Worm (Caenorhabditis elegans) whole organism, L1 larva: ENCODE results near the gene Y7A5A.13.

Experiments used
- alr-1 ChIP-seq: fragments of 200-800 bp; sonication (Bioruptor generic); optimal IDR thresholded peaks from 2 replicates; lab custom pipeline; 2018; ENCODE audit warnings: borderline replicate concordance, mild to moderate bottlenecking, missing genetic modification characterization, missing compliant biosample characterization
- ama-1 ChIP-seq: fragments of 150-350 bp; optimal IDR thresholded peaks from 2 replicates; lab custom pipeline; 2014
- ceh-8 ChIP-seq: fragments of 200-800 bp; sonication (Bioruptor generic); optimal IDR thresholded peaks from 2 replicates; lab custom pipeline; 2018; ENCODE audit warnings: mild to moderate bottlenecking, missing genetic modification characterization, moderate library complexity, missing compliant biosample characterization
- ceh-82 ChIP-seq, 3 experiments: fragments of 150-350 bp in 1 of 3; sonication (generic microtip) in 2 of 3; optimal IDR thresholded peaks; 2 replicates each; lab custom pipeline; 2014 to 2017; ENCODE audit warnings: missing biosample characterization in 3 of 3, missing genetic modification characterization in 3 of 3
- ceh-88 ChIP-seq: fragments of 200-800 bp; sonication (Bioruptor generic); IDR thresholded peaks from 2 replicates; pipeline ENCODE4 v1.3.6; 2022; ENCODE audit warnings: missing genetic modification characterization, missing compliant biosample characterization
- ceh-90 ChIP-seq: sonication (generic microtip); optimal IDR thresholded peaks from 2 replicates; lab custom pipeline; 2016; ENCODE audit warnings: missing genetic modification characterization, missing compliant biosample characterization
- dpl-1 ChIP-seq, 3 experiments: fragments of 150-350 bp in 2 of 3; sonication (generic microtip) in 1 of 3; optimal IDR thresholded peaks; 2 replicates each; lab custom pipeline; 2014 to 2017; ENCODE audit warnings: missing biosample characterization in 3 of 3, missing genetic modification characterization in 3 of 3, missing genetic modification reagents in 3 of 3
- elt-2 ChIP-seq: sonication (generic microtip); optimal IDR thresholded peaks from 2 replicates; lab custom pipeline; 2016; ENCODE audit warnings: missing genetic modification characterization, mild to moderate bottlenecking, inconsistent platforms, missing compliant biosample characterization, missing genetic modification reagents
- fkh-8 ChIP-seq: sonication (generic microtip); optimal IDR thresholded peaks from 2 replicates; lab custom pipeline; 2016; ENCODE audit warnings: mild to moderate bottlenecking, missing genetic modification characterization, missing compliant biosample characterization
- grh-1 ChIP-seq: fragments of 200-800 bp; sonication (Bioruptor generic); IDR thresholded peaks from 2 replicates; pipeline ENCODE4 v1.3.6; 2022; ENCODE audit warnings: missing genetic modification reagents, missing genetic modification characterization, missing compliant biosample characterization
- hlh-4 ChIP-seq: sonication (generic microtip); optimal IDR thresholded peaks from 2 replicates; lab custom pipeline; 2016; ENCODE audit warnings: mild to moderate bottlenecking, missing genetic modification characterization, missing compliant biosample characterization
- hpl-2 ChIP-seq: fragments of 150-350 bp; optimal IDR thresholded peaks from 2 replicates; lab custom pipeline; 2014; ENCODE audit warnings: missing biosample characterization, missing genetic modification reagents, missing genetic modification characterization
- jun-1 ChIP-seq: fragments of 150-350 bp; optimal IDR thresholded peaks from 2 replicates; lab custom pipeline; 2014; ENCODE audit warnings: missing biosample characterization, missing genetic modification reagents, missing genetic modification characterization
- lin-15B ChIP-seq: fragments of 150-350 bp; sonication (generic microtip); optimal IDR thresholded peaks from 3 replicates; lab custom pipeline; 2014; ENCODE audit warnings: missing biosample characterization, missing genetic modification characterization
- lin-39 ChIP-seq: fragments of 150-350 bp; optimal IDR thresholded peaks from 2 replicates; lab custom pipeline; 2014; ENCODE audit warnings: missing biosample characterization, missing genetic modification reagents, missing genetic modification characterization
- mep-1 ChIP-seq: fragments of 150-350 bp; optimal IDR thresholded peaks from 2 replicates; lab custom pipeline; 2014; ENCODE audit warnings: missing biosample characterization, missing genetic modification characterization
- nhr-12 ChIP-seq: sonication (generic microtip); optimal IDR thresholded peaks from 2 replicates; lab custom pipeline; 2017; ENCODE audit warnings: missing biosample characterization, missing genetic modification characterization
- nhr-19 ChIP-seq: fragments of 200-800 bp; sonication (Bioruptor generic); conservative IDR thresholded peaks from 2 replicates; pipeline ENCODE4 v1.3.6; 2022; ENCODE audit warnings: missing genetic modification characterization, missing compliant biosample characterization
- nhr-20 ChIP-seq: sonication (generic microtip); optimal IDR thresholded peaks from 2 replicates; lab custom pipeline; 2016; ENCODE audit warnings: mild to moderate bottlenecking, missing genetic modification characterization, missing compliant biosample characterization
- nhr-47 ChIP-seq: sonication (generic microtip); optimal IDR thresholded peaks from 2 replicates; lab custom pipeline; 2016; ENCODE audit warnings: mild to moderate bottlenecking, missing genetic modification characterization, moderate library complexity, missing compliant biosample characterization
- nhr-76 ChIP-seq: sonication (generic microtip); optimal IDR thresholded peaks from 2 replicates; lab custom pipeline; 2017; ENCODE audit warnings: missing biosample characterization, missing genetic modification characterization
- nhr-90 ChIP-seq: sonication (generic microtip); optimal IDR thresholded peaks from 2 replicates; lab custom pipeline; 2016; ENCODE audit warnings: mild to moderate bottlenecking, missing genetic modification characterization, missing compliant biosample characterization; ENCODE audit not compliant: poor library complexity
- rnt-1 ChIP-seq: sonication (generic microtip); optimal IDR thresholded peaks from 2 replicates; lab custom pipeline; 2016; ENCODE audit warnings: mild to moderate bottlenecking, missing genetic modification characterization, moderate library complexity, missing compliant biosample characterization
- snpc-4 ChIP-seq: fragments of 150-350 bp; optimal IDR thresholded peaks from 2 replicates; lab custom pipeline; 2014; ENCODE audit warnings: missing biosample characterization, missing genetic modification characterization
- sup-37 ChIP-seq: fragments of 200-800 bp; sonication (Bioruptor generic); optimal IDR thresholded peaks from 2 replicates; lab custom pipeline; 2018; ENCODE audit warnings: mild to moderate bottlenecking, missing genetic modification characterization, missing compliant biosample characterization
- tlp-1 ChIP-seq: fragments of 150-350 bp; optimal IDR thresholded peaks from 2 replicates; lab custom pipeline; 2014; ENCODE audit warnings: missing biosample characterization, missing genetic modification characterization
- unc-130 ChIP-seq: fragments of 150-350 bp; optimal IDR thresholded peaks from 2 replicates; lab custom pipeline; 2017; ENCODE audit warnings: missing biosample characterization, missing genetic modification characterization, inconsistent platforms
- unc-30 ChIP-seq: sonication (generic microtip); optimal IDR thresholded peaks from 2 replicates; lab custom pipeline; 2017; ENCODE audit warnings: missing biosample characterization, missing genetic modification characterization
- unc-62 ChIP-seq: fragments of 150-350 bp; optimal IDR thresholded peaks from 2 replicates; lab custom pipeline; 2014; ENCODE audit warnings: missing biosample characterization, missing genetic modification reagents, missing genetic modification characterization
- unc-86 ChIP-seq: sonication (generic microtip); optimal IDR thresholded peaks from 2 replicates; lab custom pipeline; 2016; ENCODE audit warnings: missing genetic modification characterization, missing compliant biosample characterization
- vab-15 ChIP-seq: sonication (generic microtip); optimal IDR thresholded peaks from 2 replicates; lab custom pipeline; 2017; ENCODE audit warnings: missing genotype, mild to moderate bottlenecking, missing genetic modification characterization, missing compliant biosample characterization
- xbp-1 ChIP-seq: sonication (generic microtip); optimal IDR thresholded peaks from 2 replicates; lab custom pipeline; 2016; ENCODE audit warnings: missing genetic modification characterization, missing compliant biosample characterization
- ztf-11 ChIP-seq, 2 experiments: sonication (generic microtip); optimal IDR thresholded peaks; 2 replicates each; lab custom pipeline; 2016 to 2017; ENCODE audit warnings: missing genetic modification characterization in 2 of 2, missing biosample characterization in 1 of 2, missing compliant biosample characterization in 1 of 2

Y7A5A.13 gene

DNA sequence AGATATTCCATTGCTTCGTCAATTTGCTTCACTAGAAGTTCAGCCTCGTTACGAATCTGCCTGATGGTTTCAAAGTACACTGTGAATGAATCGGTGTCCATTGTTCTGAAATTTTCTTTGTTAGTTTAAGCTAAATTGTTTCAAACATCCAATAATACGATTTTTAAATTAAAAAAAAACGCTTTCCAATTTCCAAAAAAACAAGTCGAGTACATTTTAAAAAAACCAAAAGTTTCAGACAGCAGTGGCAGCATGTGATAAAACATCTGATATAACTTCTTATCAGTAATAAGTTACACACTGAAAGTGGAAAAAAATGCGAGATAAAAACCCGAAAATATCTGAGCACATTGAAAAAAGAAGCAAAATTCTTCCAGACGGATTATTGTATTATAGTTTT lies 25.9 kb downstream of the Y7A5A.13 start, which contains the start of gene Y7A5A.6:
TSS of gene Y7A5A.6 (minus strand) at position 101 of the 400 bp plus-strand sequence.
- peak; percentile 35 for TF ChIP-seq elt-2
- TF ChIP-seq unc-130 = no peak

DNA sequence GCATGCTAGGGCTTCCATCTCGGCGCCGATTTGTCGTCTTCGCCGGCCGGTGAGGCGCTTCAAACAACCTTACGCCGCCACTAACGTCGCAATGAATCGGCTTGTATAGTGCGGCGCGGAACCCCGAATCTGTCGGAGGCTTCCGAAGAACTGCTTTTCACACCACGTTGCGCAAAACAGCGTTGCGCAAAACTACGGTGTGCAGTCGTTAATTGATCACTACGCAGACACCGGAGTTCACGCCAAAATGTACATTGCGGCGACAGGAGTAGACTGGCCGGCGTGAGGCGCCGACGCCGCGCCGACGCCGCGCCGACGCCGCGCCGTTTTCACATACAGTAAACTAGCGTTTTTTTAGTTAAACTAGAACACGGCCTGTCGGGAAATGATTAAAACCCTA lies 28.2 kb downstream of the Y7A5A.13 start:
- TF ChIP-seq rnt-1 (tag; lab: Kevin White, UChicago) (no peak), alr-1 (tag; lab: Kevin White, UChicago) (no peak), ceh-8 (GFP tag; lab: Kevin White, UChicago) (no peak), unc-62 (GFP tag; lab: Kevin White, UChicago) (no peak), ceh-90 (tag; lab: Kevin White, UChicago) (no peak), xbp-1 (tag; lab: Kevin White, UChicago) (no peak), nhr-76 (tag; lab: Kevin White, UChicago) (no peak), vab-15 (no peak), ceh-88 (no peak), jun-1 (tag; lab: Kevin White, UChicago) (no peak)

DNA sequence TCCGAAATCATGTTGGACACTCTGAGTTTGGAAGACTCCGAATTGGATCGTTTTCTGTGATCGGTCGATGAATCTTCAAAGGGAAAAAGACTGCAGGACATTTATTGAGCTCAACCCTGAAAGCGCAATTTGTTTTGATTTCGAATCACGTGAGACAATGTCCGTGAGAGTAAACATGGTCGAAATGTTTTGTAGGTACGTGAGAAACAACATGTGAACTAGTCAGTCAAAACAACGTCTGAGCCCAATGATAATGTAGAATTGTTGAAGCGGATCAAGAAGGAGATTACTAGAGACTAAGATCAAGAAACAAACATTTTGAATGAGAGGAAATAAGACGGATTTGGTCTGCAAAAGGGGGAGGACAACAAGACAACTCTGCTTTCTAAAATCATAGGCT lies 30.4 kb downstream of the Y7A5A.13 start, which contains the start of gene Y7A5A.7:
TSS of gene Y7A5A.7 (minus strand) at position 101 of the 400 bp plus-strand sequence.
- no peak for TF ChIP-seq mep-1 (tag; lab: Kevin White, UChicago)
- TF ChIP-seq fkh-8 (tag; lab: Kevin White, UChicago) = peak; percentile 52
- TF ChIP-seq, all 84 proteins: peak for 1

DNA sequence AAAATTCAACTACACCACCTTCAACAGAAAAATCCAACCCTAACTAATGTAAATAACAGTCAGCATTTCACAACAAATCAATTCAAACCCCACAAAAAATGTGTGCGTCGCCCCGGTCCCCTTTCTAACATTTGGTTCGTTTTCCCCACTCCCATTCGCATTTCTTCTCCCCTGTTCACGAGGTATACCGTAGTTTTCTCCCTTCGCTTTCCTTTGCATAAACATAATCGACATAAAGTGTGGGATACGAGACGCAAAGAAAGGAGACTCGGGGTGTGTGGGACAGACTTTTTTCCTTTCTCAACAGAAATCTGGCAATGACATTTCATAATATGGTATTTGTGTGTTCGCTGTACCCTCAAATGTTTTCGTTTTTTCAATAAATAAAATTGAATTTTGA lies 37.7 kb downstream of the Y7A5A.13 start:
- TF ChIP-seq unc-30 (no peak), hlh-4 (tag; lab: Kevin White, UChicago) (no peak), lin-15B (no peak), lin-39 (tag; lab: Kevin White, UChicago) (no peak), nhr-20 (tag; lab: Kevin White, UChicago) (no peak), nhr-12 (tag; lab: Kevin White, UChicago) (no peak)
- TF ChIP-seq, all 84 proteins: peak for 0

DNA sequence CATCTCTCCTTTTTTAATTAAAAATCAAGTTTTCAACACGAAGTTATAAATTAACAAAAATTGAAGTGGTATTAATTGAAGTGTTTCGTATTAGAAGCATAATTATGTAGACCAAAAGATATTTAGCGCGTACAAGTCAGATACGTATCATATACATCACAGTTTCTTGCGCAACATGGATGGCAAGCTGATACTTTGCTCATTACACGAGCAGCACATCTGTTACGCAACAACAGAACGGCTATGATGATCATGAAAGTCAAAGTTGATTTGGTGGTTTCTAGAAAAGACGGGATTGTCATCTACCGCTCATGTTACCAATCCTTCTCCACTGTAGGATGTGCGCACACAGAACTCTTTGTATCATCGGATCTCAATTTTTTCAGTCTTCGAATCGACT lies 40.9 kb downstream of the Y7A5A.13 start:
- TF ChIP-seq unc-86 = no peak
- no peak for TF ChIP-seq nhr-19
- no peak for TF ChIP-seq snpc-4
- no peak for TF ChIP-seq nhr-90 (tag; lab: Kevin White, UChicago)
- TF ChIP-seq dpl-1 (GFP tag; optimal IDR thresholded peaks at IDR 0.05; lab: Kevin White, UChicago) = no peak
- no peak for TF ChIP-seq ama-1 (lab: Kevin White, UChicago)
- no peak for TF ChIP-seq tlp-1 (tag; lab: Kevin White, UChicago)
- TF ChIP-seq grh-1 (GFP tag; lab: Robert Waterston, UW) = no peak
- no peak for TF ChIP-seq hlh-4 (tag; lab: Kevin White, UChicago)
- no peak for TF ChIP-seq ceh-82 (tag; optimal IDR thresholded peaks at IDR 0.05; lab: Kevin White, UChicago)
- no peak for TF ChIP-seq hpl-2 (GFP tag; lab: Kevin White, UChicago)
- TF ChIP-seq sup-37 (GFP tag; lab: Kevin White, UChicago) = no peak

DNA sequence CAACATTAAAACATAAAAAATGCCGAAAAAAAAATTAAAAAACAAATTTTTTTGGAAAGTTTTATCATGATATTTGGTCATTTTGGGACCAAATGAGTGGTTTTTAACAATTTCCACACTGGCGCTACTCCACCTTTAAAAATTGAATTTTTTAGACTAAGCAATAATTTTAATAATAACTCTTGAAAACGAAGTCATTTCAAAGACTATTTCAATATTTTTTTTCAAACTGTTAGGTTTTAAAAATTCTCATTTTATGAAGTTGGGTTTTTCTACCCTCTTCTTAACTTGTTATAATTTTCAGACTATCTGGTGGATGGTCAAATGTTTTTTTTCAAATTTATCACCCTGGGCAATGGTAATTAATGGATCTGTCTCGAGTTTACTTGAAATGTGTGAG lies 48.5 kb downstream of the Y7A5A.13 start, which contains the start of gene Y7A5A.8:
TSS of gene Y7A5A.8 (plus strand) at position 301 of the 400 bp plus-strand sequence.
- no peak for TF ChIP-seq ztf-11 (tag; optimal IDR thresholded peaks at IDR 0.05; lab: Kevin White, UChicago)
- TF ChIP-seq nhr-47 (tag; lab: Kevin White, UChicago) = no peak
- no peak for TF ChIP-seq ceh-8 (GFP tag; lab: Kevin White, UChicago)
- TF ChIP-seq ceh-90 (tag; lab: Kevin White, UChicago) = no peak
